Worm (Caenorhabditis elegans) whole organism, dauer: ENCODE measurements around the gene T01B7.13.

Source experiments
- unc-62 ChIP-seq: sonication (generic microtip); optimal IDR thresholded peaks from 2 replicates; lab custom pipeline; 2017; ENCODE audit warnings: missing biosample characterization, missing genetic modification reagents, missing genetic modification characterization

Gene T01B7.13

DNA sequence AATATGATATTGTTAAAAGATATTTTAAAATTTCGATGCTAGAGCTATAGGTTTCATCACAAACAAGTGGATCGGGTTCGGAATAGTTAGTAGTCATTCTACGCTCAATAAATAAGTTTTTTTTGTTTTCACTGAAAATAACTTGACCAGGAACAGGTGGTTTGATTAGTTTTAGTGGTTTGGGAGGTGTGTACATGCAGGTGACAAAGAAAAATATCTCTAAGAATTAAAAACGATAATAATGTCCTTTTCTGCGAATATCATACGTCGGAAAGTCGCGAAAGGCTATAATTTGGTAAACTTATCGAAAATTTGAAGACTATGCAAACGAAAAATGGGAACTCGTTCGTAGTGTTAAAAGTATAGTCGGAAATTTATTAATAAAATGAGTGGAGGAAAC, 4.9 kb upstream of the T01B7.13 start, which contains the start of gene srg-15:
srg-15 (minus strand) TSS at position 101 of the 400 bp plus-strand sequence.
- TF ChIP-seq unc-62 (GFP tag; lab: Kevin White, UChicago), result no peak

DNA sequence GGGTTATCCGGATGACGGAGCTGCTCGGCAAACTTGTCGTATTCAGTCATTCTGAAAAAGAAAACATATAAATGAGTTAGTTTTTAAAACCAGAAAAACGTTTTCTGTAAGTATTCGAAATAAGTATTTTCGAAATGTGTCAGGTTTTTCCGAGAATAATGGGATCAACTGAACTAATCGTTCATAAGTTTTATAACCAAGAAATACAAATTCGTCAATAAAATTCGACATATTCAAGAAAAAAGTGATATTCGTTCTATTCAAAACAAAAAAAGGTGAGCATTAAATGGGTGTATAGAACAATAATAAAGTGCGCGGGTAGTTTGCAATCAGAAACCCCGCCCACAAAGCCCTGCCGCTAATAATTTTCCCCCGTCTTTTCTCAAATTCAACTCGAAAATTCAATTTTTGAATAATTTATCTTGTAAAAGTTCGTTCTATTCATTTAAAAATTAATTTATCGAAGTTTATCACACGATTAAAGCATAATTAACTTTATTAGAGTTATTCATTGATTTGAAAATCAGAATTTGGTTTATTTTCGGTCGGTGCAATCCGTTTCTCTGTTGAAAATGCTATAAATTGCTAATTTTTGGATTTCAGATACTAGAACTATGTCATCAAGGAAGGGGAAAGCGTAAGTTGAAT, 1.2 kb downstream of the T01B7.13 start, which contains the start of the genes cyn-11 and T01B7.5:
cyn-11 (minus strand) TSS at position 51 of the 648 bp plus-strand sequence.
T01B7.5 (plus strand) TSS at position 598 of the 648 bp plus-strand sequence.
- TF ChIP-seq unc-62 (GFP tag; lab: Kevin White, UChicago), result no peak

DNA sequence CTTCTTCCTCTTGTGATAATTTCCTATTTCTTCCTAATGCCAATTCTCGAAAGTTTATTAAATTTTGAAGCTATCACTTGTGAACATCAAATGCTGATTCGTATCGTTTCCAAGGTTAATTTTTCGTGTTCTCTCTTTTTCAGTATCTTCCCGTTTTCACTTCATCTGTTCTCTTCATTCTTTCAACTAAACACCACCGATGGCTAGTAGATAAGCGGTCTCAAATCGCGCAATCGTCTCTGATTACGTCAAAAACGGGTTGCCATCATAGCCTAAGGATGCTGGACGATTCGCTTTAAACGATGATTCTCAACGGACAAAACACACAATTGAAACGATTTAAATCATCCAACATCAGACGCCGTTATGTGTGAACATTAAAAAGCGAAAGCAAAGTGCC, 2.4 kb downstream of the T01B7.13 start:
- no peak for TF ChIP-seq unc-62 (GFP tag; lab: Kevin White, UChicago)

DNA sequence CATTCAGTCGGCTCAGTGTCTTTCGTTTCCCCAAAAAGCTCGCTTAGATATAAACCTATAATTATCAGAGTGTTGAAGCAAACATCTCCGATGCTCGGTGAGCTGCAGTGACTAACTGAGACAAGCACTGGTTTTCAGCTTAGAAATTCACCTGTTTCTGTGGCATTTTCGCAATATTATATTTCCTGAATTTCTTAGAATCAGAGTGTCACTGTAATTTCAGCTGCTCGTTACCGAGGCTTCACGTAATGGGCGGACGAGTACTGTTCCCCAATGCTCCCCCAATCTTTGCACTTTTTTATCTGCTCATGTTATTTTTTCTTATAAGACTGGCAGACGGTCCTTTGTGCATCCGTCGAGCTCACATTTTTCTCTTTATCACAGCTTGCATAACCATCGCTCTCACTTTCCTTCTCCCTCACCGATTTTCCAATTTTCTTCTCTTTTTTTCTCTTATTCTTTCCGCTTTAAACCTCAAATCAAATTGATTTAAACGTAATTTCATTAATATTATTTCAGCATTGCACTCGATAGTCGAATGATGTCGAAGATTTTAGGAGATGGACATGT, 6.8 kb downstream of the T01B7.13 start, which contains the start of gene trcs-2:
trcs-2 (plus strand) TSS at position 520 of the 570 bp plus-strand sequence.
- no peak for TF ChIP-seq unc-62 (GFP tag; lab: Kevin White, UChicago)

DNA sequence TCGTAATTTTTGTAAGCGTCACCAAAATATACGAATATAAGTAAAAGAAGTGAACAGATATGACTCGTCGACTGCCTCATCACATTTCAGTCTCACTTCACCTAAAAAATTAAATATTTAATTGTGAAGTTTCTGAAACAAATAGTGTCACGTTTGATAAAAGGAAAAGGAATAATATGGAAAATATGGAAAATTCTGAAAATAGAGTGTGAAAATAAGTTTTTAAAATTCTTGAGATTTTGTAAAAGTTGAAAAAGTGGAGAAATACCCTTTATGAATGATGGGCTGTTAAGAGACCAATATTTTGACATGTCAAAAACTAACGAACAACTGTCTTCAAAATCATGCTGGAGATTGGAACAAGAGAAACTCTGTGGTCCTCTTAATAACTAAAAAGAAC, 11.5 kb downstream of the T01B7.13 start, which contains the start of gene T01B7.9:
T01B7.9 (minus strand) TSS at position 101 of the 400 bp plus-strand sequence.
- no peak for TF ChIP-seq unc-62 (GFP tag; lab: Kevin White, UChicago)

DNA sequence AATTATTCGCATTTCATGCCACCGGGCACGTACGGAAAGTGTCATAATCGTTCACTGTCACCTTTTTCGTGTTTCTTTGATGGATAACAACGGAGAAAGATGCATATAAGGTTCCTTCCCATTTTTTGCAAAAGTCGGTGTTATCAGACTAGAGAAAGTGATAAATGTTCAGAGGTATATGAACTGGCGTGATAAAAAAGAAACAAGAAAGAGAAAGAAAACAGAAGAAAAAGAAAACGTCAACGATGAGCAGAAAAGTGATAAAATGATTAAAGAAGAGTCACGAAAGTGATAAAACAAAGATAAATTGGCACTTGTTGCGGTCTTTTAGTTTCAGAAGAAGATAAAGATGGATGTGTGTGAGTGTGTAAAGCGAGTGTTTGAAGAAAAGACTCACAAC, 15.1 kb downstream of the T01B7.13 start:
- no peak for TF ChIP-seq unc-62 (GFP tag; lab: Kevin White, UChicago)

DNA sequence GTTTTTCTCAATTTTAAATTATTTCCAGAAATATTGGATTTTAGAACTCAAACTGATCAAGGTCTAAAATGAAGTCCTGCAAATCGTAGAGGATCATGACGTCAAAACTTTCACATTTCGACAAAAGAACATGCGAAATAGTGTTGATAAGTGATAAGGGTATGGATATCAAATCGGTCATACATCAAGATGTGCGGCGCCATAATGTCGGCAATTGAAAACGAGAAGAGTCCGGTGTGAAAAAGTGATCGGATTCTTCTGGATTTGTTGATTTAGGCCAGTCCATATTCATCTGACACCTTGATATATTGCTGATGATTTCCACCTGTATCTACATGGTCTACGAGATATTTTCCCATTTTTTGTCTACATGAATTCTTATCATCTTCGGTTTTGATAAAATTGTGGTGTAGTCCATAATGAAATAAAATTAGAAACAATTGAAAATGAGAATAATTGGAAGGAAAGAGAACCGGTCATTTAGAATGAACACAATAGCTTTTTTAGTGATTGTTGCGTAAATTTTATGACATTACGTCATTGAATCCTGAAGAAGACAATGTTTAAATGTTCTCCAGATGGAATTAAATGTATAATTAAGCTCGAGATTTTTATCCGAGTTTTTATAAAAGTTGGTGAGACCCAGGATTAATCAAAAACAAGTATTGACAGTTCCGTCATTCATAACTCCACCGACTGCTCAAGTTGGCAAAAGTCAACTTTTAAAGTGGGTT, 15.9 kb downstream of the T01B7.13 start:
- TF ChIP-seq unc-62 (GFP tag; lab: Kevin White, UChicago), result no peak

DNA sequence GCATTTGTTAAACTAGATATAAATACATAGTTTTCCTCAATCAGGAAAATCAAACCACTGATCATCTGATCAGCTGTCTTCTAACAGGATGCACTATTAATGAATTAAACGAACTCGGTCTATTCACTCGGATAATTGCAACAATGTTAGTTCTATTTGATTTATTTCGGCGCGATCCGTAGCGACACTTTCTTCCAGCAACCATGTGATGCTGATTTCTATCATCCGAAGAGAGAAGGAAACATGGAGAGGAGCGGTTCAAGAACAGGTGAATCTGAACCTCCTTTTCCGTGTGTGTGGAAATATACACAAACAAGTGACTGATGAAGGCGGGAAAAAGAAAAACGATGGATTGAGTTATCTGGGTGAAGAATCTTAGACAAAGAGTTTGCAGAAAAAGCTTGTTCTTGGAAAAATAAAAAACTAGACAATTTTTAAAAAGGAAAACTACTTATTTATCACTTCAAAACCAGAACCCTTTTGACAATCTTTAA, 16.6 kb downstream of the T01B7.13 start:
- TF ChIP-seq unc-62 (GFP tag; lab: Kevin White, UChicago), result no peak

DNA sequence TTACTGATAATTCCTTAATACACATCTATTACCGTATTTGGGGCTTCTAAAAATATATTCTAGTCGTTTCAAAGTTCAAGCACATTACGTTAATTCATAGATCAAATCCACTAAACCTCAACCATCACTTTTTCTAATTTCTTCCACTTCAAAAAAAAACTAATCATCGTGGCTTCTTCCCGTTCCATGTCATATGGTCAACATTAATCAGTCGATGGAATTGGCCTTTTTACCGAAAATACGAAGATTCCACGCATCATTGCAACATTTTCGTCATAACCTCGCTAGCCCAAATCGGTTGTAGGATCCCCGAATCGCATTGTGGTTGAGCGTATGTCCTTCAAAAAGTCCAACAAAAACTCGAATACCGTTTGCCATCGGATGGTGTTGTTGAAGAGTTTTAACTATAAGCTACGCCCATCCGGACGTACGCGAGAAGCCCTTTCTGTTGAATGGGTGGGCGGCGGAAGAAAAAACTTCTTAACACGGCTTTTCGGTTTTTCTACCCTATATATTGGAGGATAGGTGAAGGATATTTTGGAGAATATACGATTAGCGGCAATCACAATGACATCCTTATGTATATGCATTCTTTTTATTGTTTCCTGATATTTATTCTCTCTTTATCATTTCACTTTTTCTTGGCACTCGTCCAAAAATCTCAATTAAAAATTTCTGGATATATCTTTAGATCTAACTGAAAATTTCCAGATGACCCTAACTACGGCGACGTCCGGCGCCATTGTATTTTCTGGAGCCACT, 17.3 kb downstream of the T01B7.13 start, which contains the start of gene rol-6:
rol-6 (plus strand) TSS at position 712 of the 762 bp plus-strand sequence.
- TF ChIP-seq unc-62 (GFP tag; lab: Kevin White, UChicago), result no peak

DNA sequence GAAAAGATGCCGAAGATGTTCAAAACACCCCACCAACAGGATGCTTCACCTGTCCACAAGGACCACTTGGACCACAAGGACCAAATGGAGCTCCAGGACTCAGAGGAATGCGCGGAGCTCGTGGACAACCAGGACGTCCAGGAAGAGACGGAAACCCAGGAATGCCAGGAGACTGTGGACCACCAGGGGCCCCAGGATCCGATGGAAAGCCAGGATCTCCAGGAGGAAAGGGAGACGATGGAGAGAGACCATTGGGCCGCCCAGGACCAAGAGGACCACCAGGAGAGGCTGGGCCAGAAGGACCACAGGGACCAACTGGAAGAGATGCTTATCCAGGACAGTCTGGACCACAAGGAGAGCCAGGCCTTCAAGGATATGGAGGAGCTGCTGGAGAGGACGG, 18.4 kb downstream of the T01B7.13 start:
- TF ChIP-seq unc-62 (GFP tag; lab: Kevin White, UChicago), result no peak

DNA sequence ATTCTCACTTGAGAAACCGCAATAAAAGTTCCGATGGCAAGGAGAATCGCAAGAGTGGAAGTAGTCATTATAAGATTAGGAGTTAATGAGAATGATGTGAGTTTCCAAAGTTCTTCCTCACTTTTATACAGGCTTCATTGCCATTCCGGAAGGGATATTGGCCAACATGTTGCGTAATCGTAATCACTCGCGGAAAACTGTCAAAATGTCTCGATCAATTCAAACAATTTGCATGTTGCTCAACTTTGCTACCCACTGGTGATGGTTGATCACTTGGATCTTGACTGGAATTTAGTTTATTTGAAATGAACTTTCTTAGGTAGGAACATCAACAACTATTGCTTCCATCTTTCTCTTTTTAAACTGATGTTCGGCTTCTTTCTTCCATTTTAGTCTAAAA, 22.3 kb downstream of the T01B7.13 start, which contains the start of gene idpb-4:
idpb-4 (minus strand) TSS at position 101 of the 400 bp plus-strand sequence.
- no peak for TF ChIP-seq unc-62 (GFP tag; lab: Kevin White, UChicago)

DNA sequence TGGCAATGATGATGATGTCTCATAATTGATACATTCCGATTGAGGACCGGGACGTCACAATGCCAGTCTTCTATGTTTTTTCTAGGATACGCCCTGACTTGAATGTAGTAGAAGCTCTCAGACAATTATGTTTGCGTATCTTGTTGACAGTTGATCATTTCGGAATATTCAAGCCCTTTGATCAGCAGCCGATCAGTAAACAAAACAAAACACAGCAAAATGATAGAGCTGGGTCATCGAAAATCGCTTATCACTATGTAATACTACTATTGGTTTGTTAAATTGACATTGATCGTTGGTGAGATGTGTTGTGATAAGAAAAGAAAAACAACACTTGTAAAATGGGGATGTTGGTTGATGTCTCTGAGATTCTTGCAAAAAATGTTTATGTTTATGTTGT, 23.0 kb downstream of the T01B7.13 start:
- no peak for TF ChIP-seq unc-62 (GFP tag; lab: Kevin White, UChicago)

DNA sequence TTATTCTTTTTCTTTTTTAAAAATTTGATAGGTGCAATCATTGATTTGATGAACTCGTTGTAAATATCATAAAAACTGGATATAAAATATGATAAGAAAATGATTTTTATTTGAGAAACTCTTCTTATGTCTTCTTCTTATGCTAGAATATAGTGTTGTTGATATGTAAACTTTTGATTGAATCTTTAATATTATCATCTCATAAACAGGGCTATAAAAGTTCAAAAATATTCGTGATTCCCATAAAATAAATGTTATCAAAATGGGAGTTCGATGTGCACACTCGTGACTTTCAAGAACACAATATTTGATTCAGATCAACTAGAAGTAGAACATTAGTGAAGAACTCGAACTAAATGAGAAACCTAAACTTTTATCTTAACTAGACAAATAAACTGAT, 23.8 kb downstream of the T01B7.13 start:
- TF ChIP-seq unc-62 (GFP tag; lab: Kevin White, UChicago), result no peak

DNA sequence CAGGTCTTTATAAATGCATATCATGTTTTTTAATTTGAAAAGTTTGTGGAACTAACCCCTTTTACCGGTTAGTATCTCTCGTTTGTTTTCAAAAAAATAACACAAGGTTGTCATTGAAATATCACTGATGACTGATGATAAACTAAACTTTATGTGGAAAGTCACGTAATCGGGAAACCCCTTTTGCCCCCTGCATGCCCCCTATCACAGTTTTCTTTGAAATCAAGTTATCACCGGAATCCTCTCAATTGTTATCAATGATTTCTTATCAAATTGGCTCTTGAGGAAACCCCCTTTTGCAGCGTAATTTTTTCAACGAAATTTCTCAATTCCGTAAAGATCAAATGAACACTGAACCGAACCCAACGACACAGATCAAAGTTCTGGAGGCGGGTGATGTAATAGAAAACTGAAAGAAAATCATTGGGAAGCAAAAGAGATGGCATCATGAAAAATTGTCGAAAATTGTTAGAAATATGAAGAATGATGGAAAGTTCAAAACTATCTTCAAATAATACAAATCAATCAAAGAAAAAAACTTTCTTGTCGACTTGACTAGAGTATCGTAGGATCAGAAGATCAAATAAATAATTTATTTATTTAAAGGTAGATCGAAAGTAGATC, 25.2 kb downstream of the T01B7.13 start:
- TF ChIP-seq unc-62 (GFP tag; lab: Kevin White, UChicago), result no peak

DNA sequence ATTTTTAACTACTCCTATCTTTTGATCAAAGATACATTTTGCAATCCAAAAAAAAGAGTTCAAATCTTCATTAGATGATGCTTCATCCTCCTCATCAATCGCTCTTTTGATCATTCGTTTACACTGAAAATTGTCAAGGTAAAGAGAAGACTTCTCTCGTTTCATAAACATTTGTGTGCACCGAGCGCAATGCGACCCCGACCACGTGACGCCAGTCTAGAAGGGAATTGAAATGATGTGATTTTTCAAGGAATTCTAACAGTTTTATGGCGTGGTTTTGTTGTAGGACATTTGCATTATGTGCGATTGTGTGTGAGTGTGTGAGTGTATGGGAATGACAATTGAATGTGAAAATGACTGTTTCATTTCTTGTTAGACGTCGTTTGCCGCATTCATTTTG, 26.1 kb downstream of the T01B7.13 start:
- TF ChIP-seq unc-62 (GFP tag; lab: Kevin White, UChicago), result no peak
